Fruit fly (Drosophila melanogaster) Kc167 (cell line): ENCODE data around the gene CG9356.

Experiments used
- insv ChIP-seq: fragments of >200 bp; optimal IDR thresholded peaks from 3 replicates; lab custom pipeline; 2018; ENCODE audit warnings: missing external identifiers
- psq ChIP-seq: fragments of >200 bp; optimal IDR thresholded peaks from 2 replicates; lab custom pipeline; 2017; ENCODE audit warnings: missing external identifiers
- ttk ChIP-seq: sonication (Bioruptor generic); optimal IDR thresholded peaks from 2 replicates; lab custom pipeline; 2017; ENCODE audit warnings: missing external identifiers

dm6 chr3R:9422338-9422737 lies 18.3 kb upstream of the CG9356 start:
- TF ChIP-seq psq (lab: Kevin White, UChicago) (no peak), ttk (no peak), insv (lab: Kevin White, UChicago) (no peak)
